Fruit fly (Drosophila melanogaster): ENCODE measurements around the gene mira.
A peak's percentile ranks its signal among the peaks of the same experiment; 100 is the strongest.

mira gene

DNA sequence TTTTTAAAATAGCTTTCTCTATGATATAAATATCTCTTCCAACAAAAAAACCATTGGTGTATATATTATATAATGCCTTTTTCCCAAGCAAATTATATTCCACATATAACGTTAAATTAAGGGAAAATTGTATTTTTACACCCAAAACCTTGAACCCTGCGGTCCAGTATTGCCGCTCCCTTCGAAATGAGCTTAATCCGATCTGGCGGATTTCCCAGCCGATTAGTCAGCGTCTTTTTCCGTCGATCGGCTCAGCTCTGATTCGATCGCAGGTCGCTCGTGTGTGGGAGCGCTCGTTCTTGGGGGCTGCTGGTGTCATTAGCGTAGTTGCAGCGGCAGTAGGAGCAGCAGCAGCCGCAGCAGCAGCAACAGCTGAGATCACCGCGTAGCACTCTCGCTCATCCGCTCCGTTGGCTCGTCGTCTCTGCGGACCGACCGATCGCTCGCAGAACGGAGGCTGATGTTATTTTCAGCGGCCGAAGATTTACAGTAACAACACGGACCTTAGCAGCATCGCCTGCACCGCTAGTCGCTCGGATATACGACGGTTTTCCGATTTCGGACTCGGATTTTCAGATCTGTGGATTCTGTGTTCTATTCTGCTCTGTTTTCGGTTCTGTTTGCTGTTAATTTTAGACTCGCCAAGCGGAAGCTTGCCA is 44.5 kb downstream of the mira start, which contains the start of gene CG4733 (continued):
- TF ChIP-seq bcd (GFP tag; optimal IDR thresholded peaks at IDR 0.05): peak; percentile 31
- TF ChIP-seq HHEX (GFP tag; optimal IDR thresholded peaks at IDR 0.05): peak; percentile 30
- TF ChIP-seq chinmo (GFP tag; IDR thresholded peaks at IDR 0.05; ENCODE audit: partially characterized antibody): peak; percentile 96
- 0 out of 2 replicates have a peak, but pooled peaks have one; percentile 10 for TF ChIP-seq Scr (GFP tag; IDR thresholded peaks at IDR 0.05; ENCODE audit: partially characterized antibody)
- no peak for TF ChIP-seq slbo (GFP tag; IDR thresholded peaks at IDR 0.05)
- TF ChIP-seq CG14710 (tag; optimal IDR thresholded peaks at IDR 0.05): peak; percentile 8
- no peak for TF ChIP-seq Aef1 (GFP tag; IDR thresholded peaks at IDR 0.05)
- TF ChIP-seq Dll (GFP tag; IDR thresholded peaks at IDR 0.05; ENCODE audit: partially characterized antibody): 0 out of 4 replicates have a peak, but pooled peaks have one; percentile 32
- TF ChIP-seq CoRest (tag; optimal IDR thresholded peaks at IDR 0.05): peak; percentile 44
- peak; percentile 26 for TF ChIP-seq CG13424 (tag; optimal IDR thresholded peaks at IDR 0.05)
- no peak for TF ChIP-seq CG10209 (GFP tag; optimal IDR thresholded peaks at IDR 0.05)
- TF ChIP-seq HLHmδ (GFP tag; optimal IDR thresholded peaks at IDR 0.05): peak; percentile 45
- TF ChIP-seq CG2120 (GFP tag; optimal IDR thresholded peaks at IDR 0.05): peak; percentile 32
- peak; percentile 74 for TF ChIP-seq Adf1 (GFP tag; IDR thresholded peaks at IDR 0.05)
- TF ChIP-seq CG12659 (GFP tag; optimal IDR thresholded peaks at IDR 0.05): peak; percentile 31
- TF ChIP-seq Meics (GFP tag; optimal IDR thresholded peaks at IDR 0.05): peak; percentile 27
- TF ChIP-seq amos (GFP tag; IDR thresholded peaks at IDR 0.05; ENCODE audit: partially characterized antibody): peak; percentile 22; the same call in 1 of the 2 replicates
- peak; percentile 97 for TF ChIP-seq Sry-β (GFP tag; optimal IDR thresholded peaks at IDR 0.05)
- TF ChIP-seq zen2 (GFP tag; IDR thresholded peaks at IDR 0.05; ENCODE audit: partially characterized antibody): peak; percentile 57; the same call in 2 of the 3 replicates
- peak; percentile 10 for TF ChIP-seq PHDP (tag; optimal IDR thresholded peaks at IDR 0.05)
- peak; percentile 49 for TF ChIP-seq Drgx (GFP tag; IDR thresholded peaks at IDR 0.05)
- TF ChIP-seq CG2678 (tag; optimal IDR thresholded peaks at IDR 0.05): peak; percentile 46
- TF ChIP-seq CG15011 (GFP tag; optimal IDR thresholded peaks at IDR 0.05): no peak
- peak; percentile 66; the same call in 1 of the 3 replicates for TF ChIP-seq sr (GFP tag; IDR thresholded peaks at IDR 0.05)
- TF ChIP-seq bbx (GFP tag; IDR thresholded peaks at IDR 0.05; ENCODE audit: partially characterized antibody): 0 out of 2 replicates have a peak, but pooled peaks have one; percentile 17
- TF ChIP-seq CG13287 (GFP tag; IDR thresholded peaks at IDR 0.05; ENCODE audit: partially characterized antibody): peak; percentile 30
- peak; percentile 57 for TF ChIP-seq sens (GFP tag)
- no peak for TF ChIP-seq CG9609 (GFP tag; optimal IDR thresholded peaks at IDR 0.05)
- TF ChIP-seq CG11504 (tag; optimal IDR thresholded peaks at IDR 0.05): peak; percentile 24
- TF ChIP-seq kni (GFP tag; optimal IDR thresholded peaks at IDR 0.05): no peak
- peak; percentile 71; the same call in 1 of the 3 replicates for TF ChIP-seq so (GFP tag; IDR thresholded peaks at IDR 0.05)
- TF ChIP-seq Sry-δ (GFP tag; optimal IDR thresholded peaks at IDR 0.05): no peak
- no peak for TF ChIP-seq her (GFP tag; optimal IDR thresholded peaks at IDR 0.05)
- TF ChIP-seq BEAF-32 (GFP tag; optimal IDR thresholded peaks at IDR 0.05): peak; percentile 41
- TF ChIP-seq rib (GFP tag; IDR thresholded peaks at IDR 0.05): no peak
- peak; percentile 38 for TF ChIP-seq Sox100B (GFP tag; optimal IDR thresholded peaks at IDR 0.05)
- peak; percentile 21 for TF ChIP-seq az2 (GFP tag; optimal IDR thresholded peaks at IDR 0.05)
- 0 out of 2 replicates have a peak, but pooled peaks have one; percentile 11 for TF ChIP-seq CG9932 (GFP tag; IDR thresholded peaks at IDR 0.05)
- TF ChIP-seq Nf-YC (tag; optimal IDR thresholded peaks at IDR 0.05): peak; percentile 12
- 0 out of 3 replicates have a peak, but pooled peaks have one; percentile 15 for TF ChIP-seq CG34224 (GFP tag; IDR thresholded peaks at IDR 0.05; ENCODE audit: partially characterized antibody)
- peak; percentile 36 for TF ChIP-seq Med (GFP tag)
- peak; percentile 19 for TF ChIP-seq Dek (tag; optimal IDR thresholded peaks at IDR 0.05)
- peak; percentile 3 for TF ChIP-seq CG12155 (GFP tag; optimal IDR thresholded peaks at IDR 0.05)
- TF ChIP-seq grau (tag; optimal IDR thresholded peaks at IDR 0.05): peak; percentile 48
- TF ChIP-seq sisA (GFP tag; IDR thresholded peaks at IDR 0.05): no peak
- TF ChIP-seq CG6791 (GFP tag; IDR thresholded peaks at IDR 0.05; ENCODE audit: partially characterized antibody): peak; percentile 27; the same call in 1 of the 3 replicates
- TF ChIP-seq twi (tag; optimal IDR thresholded peaks at IDR 0.05): peak; percentile 2
